Worm (Caenorhabditis elegans): ENCODE results near the gene F11G11.15.
"Not testable (repeated sequence)": the region's sequence is repeated elsewhere in the genome, so short reads cannot be mapped to it uniquely, and the experiment has no call there.

DNA sequence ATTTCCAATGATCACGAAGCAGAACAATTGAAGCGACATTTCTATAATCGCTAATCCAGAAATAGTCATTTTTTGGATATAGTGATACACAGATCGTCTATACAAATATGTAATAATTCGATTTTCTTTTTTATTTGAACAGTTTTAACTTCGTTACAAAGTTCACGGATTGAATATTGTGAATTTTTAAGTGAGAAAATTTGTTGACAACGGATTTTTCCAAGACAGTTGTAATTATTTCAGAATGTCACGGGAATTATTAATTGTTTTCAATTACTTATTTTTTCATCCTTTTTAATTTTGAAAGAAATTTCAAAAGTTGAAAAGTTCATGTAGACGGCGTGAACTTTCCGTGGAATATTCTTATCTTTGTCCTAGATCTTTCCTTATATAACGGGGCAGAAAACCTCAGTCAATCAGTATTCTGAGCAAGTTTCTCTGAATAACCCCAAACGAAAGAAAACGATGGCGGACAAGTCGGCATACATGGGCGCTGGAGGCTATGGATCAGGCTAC, 32.4 kb upstream of the F11G11.15 start, which contains the start of the genes T23B7.2 and nspd-4:
- not testable (repeated sequence) for TF ChIP-seq hlh-13 (GFP tag; optimal IDR thresholded peaks at IDR 0.05); pros-1 (tag; optimal IDR thresholded peaks at IDR 0.05); sox-2 (GFP tag; IDR thresholded peaks at IDR 0.05); fkh-6 (tag; optimal IDR thresholded peaks at IDR 0.05); ets-4 (tag; optimal IDR thresholded peaks at IDR 0.05); ceh-2 (tag; optimal IDR thresholded peaks at IDR 0.05); ceh-34 (tag; optimal IDR thresholded peaks at IDR 0.05); lin-11 (tag; optimal IDR thresholded peaks at IDR 0.05); ama-1 (optimal IDR thresholded peaks at IDR 0.05); dmd-4 (tag; optimal IDR thresholded peaks at IDR 0.05; ENCODE audit: borderline replicate concordance)
